Fruit fly (Drosophila melanogaster): ENCODE results near the gene CG9915.
A peak's percentile ranks its signal among the peaks of the same experiment; 100 is the strongest.

CG9915 gene

DNA sequence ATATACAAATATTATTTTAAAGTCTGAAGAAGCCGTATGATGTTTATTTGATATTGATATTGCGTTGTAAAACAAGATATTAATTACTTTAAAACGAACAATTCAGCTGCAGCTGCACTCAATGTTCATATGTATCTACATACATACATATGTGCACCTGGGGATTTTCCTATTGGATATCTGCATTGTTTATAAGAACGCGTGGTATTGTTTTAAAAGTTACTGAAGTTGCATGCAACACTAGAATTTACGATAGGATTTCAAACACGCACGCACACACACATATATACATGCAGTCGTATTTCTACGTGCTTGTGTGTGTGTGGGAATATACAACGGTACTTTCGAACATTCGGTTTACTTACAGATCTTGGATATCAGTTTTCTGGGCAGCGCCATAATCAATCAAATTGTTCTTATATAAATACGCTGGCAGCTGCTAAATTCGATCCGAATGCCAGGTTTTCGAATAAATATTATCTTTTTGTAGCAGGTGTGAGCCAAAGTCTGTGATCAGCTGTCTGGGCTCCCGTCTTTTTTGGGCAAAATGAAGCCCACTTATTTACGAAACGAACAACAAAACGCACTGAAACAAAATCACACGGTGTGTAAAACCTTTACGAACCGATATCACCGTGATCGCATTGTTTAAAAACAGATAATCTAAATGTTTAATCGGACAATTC is 37.6 kb downstream of the CG9915 start (continued):
- TF ChIP-seq Oli (tag; optimal IDR thresholded peaks at IDR 0.05): no peak
- peak; percentile 28 for TF ChIP-seq bbx (GFP tag; IDR thresholded peaks at IDR 0.05; ENCODE audit: partially characterized antibody)
- peak in 1 of 2 experiments; percentile 38 for TF ChIP-seq Pdp1 (GFP tag; optimal IDR thresholded peaks at IDR 0.05)
- TF ChIP-seq CG3281 (GFP tag; optimal IDR thresholded peaks at IDR 0.05): no peak
- TF ChIP-seq HHEX (GFP tag; optimal IDR thresholded peaks at IDR 0.05): no peak

DNA sequence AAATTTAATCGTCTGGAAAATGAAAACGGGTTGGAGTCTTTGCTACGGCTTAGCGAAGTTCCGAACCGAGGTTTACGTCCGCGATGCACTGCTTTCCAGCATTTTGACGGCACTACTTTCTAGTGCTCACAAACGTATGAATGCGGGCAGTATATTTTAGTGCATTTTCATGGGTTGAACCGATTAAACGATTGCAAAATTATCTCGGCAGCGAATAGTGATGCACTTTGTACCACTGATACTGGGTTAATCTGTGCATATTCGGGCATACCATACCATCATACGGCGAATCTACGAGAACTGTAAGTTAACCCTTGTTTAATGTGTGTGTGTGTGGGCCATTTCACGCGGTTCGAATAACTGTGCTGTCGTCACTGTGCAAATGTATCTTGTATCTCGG is 42.1 kb downstream of the CG9915 start, which contains the start of gene Mfe2:
TSS of gene Mfe2 (plus strand) at position 157 of the 400 bp plus-strand sequence.
- TF ChIP-seq CG2678 (tag; optimal IDR thresholded peaks at IDR 0.05): no peak
- peak; percentile 7 for TF ChIP-seq CG10147 (GFP tag; optimal IDR thresholded peaks at IDR 0.05)
- peak; percentile 62 for TF ChIP-seq CG9817 (tag; optimal IDR thresholded peaks at IDR 0.05)
- TF ChIP-seq Xrp1 (GFP tag; IDR thresholded peaks at IDR 0.05): peak; percentile 51; the same call in 1 of the 2 replicates
- TF ChIP-seq chif (GFP tag; optimal IDR thresholded peaks at IDR 0.05): peak; percentile 29 to 65
- no peak for TF ChIP-seq Oli (tag; optimal IDR thresholded peaks at IDR 0.05)
- no peak for TF ChIP-seq twi (tag; optimal IDR thresholded peaks at IDR 0.05)
- no peak for TF ChIP-seq sqz (GFP tag; optimal IDR thresholded peaks at IDR 0.05)
- peak; percentile 77 for TF ChIP-seq trem (tag; optimal IDR thresholded peaks at IDR 0.05)
- TF ChIP-seq org-1 (GFP tag; optimal IDR thresholded peaks at IDR 0.05): peak; percentile 40
- TF ChIP-seq CG17361 (GFP tag; IDR thresholded peaks at IDR 0.05): no peak
- no peak for TF ChIP-seq hbn (GFP tag; IDR thresholded peaks at IDR 0.05; ENCODE audit: partially characterized antibody)
- no peak for TF ChIP-seq CG18262 (tag; optimal IDR thresholded peaks at IDR 0.05)
- TF ChIP-seq CG16815 (GFP tag; optimal IDR thresholded peaks at IDR 0.05): peak; percentile 26
- TF ChIP-seq Dref (GFP tag; IDR thresholded peaks at IDR 0.05): peak; percentile 53
- peak; percentile 65 for TF ChIP-seq CG2116 (GFP tag; optimal IDR thresholded peaks at IDR 0.05)
- TF ChIP-seq TFAM (GFP tag; optimal IDR thresholded peaks at IDR 0.05): no peak
- no peak for TF ChIP-seq Atf-2 (GFP tag; optimal IDR thresholded peaks at IDR 0.05)
- TF ChIP-seq CG3726 (GFP tag; IDR thresholded peaks at IDR 0.05): no peak
- TF ChIP-seq D19B (GFP tag; optimal IDR thresholded peaks at IDR 0.05): no peak
- peak; percentile 35 for TF ChIP-seq CG4820 (GFP tag; optimal IDR thresholded peaks at IDR 0.05)
- TF ChIP-seq pzg (GFP tag; optimal IDR thresholded peaks at IDR 0.05): peak; percentile 94
- TF ChIP-seq nom (GFP tag; optimal IDR thresholded peaks at IDR 0.05): peak; percentile 94
- peak; percentile 52; the same call in 1 of the 2 replicates for TF ChIP-seq ranshi (GFP tag; IDR thresholded peaks at IDR 0.05)
- TF ChIP-seq Ets97D (GFP tag; optimal IDR thresholded peaks at IDR 0.05): peak; percentile 88
- no peak for TF ChIP-seq tll (GFP tag; optimal IDR thresholded peaks at IDR 0.05)
- peak; percentile 24 for TF ChIP-seq Jarid2 (GFP tag; optimal IDR thresholded peaks at IDR 0.05)
- no peak for TF ChIP-seq E2f1 (GFP tag; IDR thresholded peaks at IDR 0.05)
- no peak for TF ChIP-seq danr (GFP tag; IDR thresholded peaks at IDR 0.05)
- TF ChIP-seq CG34224 (GFP tag; IDR thresholded peaks at IDR 0.05; ENCODE audit: partially characterized antibody): no peak
- peak; percentile 42; the same call in 2 of the 3 replicates for TF ChIP-seq zfh1 (GFP tag; IDR thresholded peaks at IDR 0.05)
- no peak for TF ChIP-seq wdn (GFP tag; IDR thresholded peaks at IDR 0.05)
- TF ChIP-seq CG11085 (GFP tag; IDR thresholded peaks at IDR 0.05): 0 out of 2 replicates have a peak, but pooled peaks have one; percentile 32
- TF ChIP-seq CG17802 (tag; optimal IDR thresholded peaks at IDR 0.05): no peak
- TF ChIP-seq lov (optimal IDR thresholded peaks at IDR 0.05): no peak
- TF ChIP-seq lov (GFP tag; IDR thresholded peaks at IDR 0.05): 0 out of 3 replicates have a peak, but pooled peaks have one; percentile 11
- peak; percentile 56 for TF ChIP-seq CG11247 (GFP tag; IDR thresholded peaks at IDR 0.05)
- no peak for TF ChIP-seq Hmx (GFP tag; optimal IDR thresholded peaks at IDR 0.05)
- no peak for TF ChIP-seq schlank (tag; optimal IDR thresholded peaks at IDR 0.05)
- peak; percentile 35 for TF ChIP-seq cg (GFP tag; optimal IDR thresholded peaks at IDR 0.05)
- TF ChIP-seq CoRest (tag; optimal IDR thresholded peaks at IDR 0.05): peak; percentile 41
- TF ChIP-seq CG4617 (GFP tag; optimal IDR thresholded peaks at IDR 0.05; ENCODE audit: borderline replicate concordance): peak; percentile 83
- no peak for TF ChIP-seq Asciz (GFP tag; optimal IDR thresholded peaks at IDR 0.05)

Measured in whole organism, embryonic.